Worm (Caenorhabditis elegans) whole organism, midembryonic: ENCODE measurements around the gene K12D9.1.

Experiments used
- T22C8.4 ChIP-seq: fragments of 200-800 bp; sonication (Bioruptor generic); IDR thresholded peaks from 2 replicates; pipeline ENCODE4 v1.3.6; 2022; ENCODE audit warnings: missing genetic modification characterization, missing compliant biosample characterization
- cog-1 ChIP-seq: sonication (generic microtip); optimal IDR thresholded peaks from 2 replicates; lab custom pipeline; 2016; ENCODE audit warnings: missing genetic modification characterization, missing compliant biosample characterization
- flt-1 ChIP-seq: fragments of 200-800 bp; sonication (Bioruptor generic); IDR thresholded peaks from 2 replicates; pipeline ENCODE4 v1.3.6; 2022; ENCODE audit warnings: missing genetic modification characterization, missing compliant biosample characterization
- klf-2 ChIP-seq: fragments of 200-800 bp; sonication (Bioruptor generic); conservative IDR thresholded peaks from 2 replicates; pipeline ENCODE4 v1.3.6; 2022; ENCODE audit warnings: missing genetic modification reagents, missing genetic modification characterization, missing compliant biosample characterization
- med-1 ChIP-seq: sonication (generic microtip); optimal IDR thresholded peaks from 2 replicates; lab custom pipeline; 2017; ENCODE audit warnings: missing genetic modification characterization, mild to moderate bottlenecking, missing compliant biosample characterization, antibody characterized with exemption, missing genetic modification reagents; ENCODE audit not compliant: insufficient read depth
- ref-1 ChIP-seq: fragments of 200-800 bp; sonication (Bioruptor generic); conservative IDR thresholded peaks from 2 replicates; pipeline ENCODE4 v1.3.6; 2022; ENCODE audit warnings: missing genetic modification reagents, missing genetic modification characterization, missing compliant biosample characterization
- tab-1 ChIP-seq: fragments of 200-800 bp; sonication (Bioruptor generic); IDR thresholded peaks from 2 replicates; pipeline ENCODE4 v1.3.6; 2022; ENCODE audit warnings: missing genetic modification characterization, missing compliant biosample characterization
- ztf-23 ChIP-seq: fragments of 200-800 bp; sonication (Bioruptor generic); IDR thresholded peaks from 2 replicates; pipeline ENCODE4 v1.3.6; 2022; ENCODE audit warnings: missing genetic modification reagents, missing genetic modification characterization, missing compliant biosample characterization
- ztf-29 ChIP-seq: fragments of 200-800 bp; sonication (Bioruptor generic); IDR thresholded peaks from 2 replicates; pipeline ENCODE4 v1.3.6; 2022; ENCODE audit warnings: missing genetic modification reagents, missing genetic modification characterization, missing compliant biosample characterization

Gene K12D9.1

ce11 chrV:3032343-3032742 is 18.1 kb downstream of the K12D9.1 start, which contains the start of gene irld-38:
Gene irld-38 (minus strand): TSS chrV:3032443.
- TF ChIP-seq T22C8.4 (GFP tag; lab: Robert Waterston, UW) = no peak
- no peak for TF ChIP-seq med-1
- TF ChIP-seq flt-1 (GFP tag; lab: Robert Waterston, UW) = no peak
- no peak for TF ChIP-seq ref-1 (GFP tag; lab: Robert Waterston, UW)
- TF ChIP-seq tab-1 = no peak

- TF ChIP-seq cog-1 (tag; lab: Kevin White, UChicago) (no peak), tab-1 (no peak), flt-1 (GFP tag; lab: Robert Waterston, UW) (no peak), ref-1 (GFP tag; lab: Robert Waterston, UW) (no peak), ztf-23 (GFP tag; lab: Robert Waterston, UW) (no peak), med-1 (no peak), ztf-29 (no peak), T22C8.4 (GFP tag; lab: Robert Waterston, UW) (no peak), klf-2 (GFP tag; lab: Robert Waterston, UW) (no peak)
Observed at ce11 chrV:3034236-3034635, 20.0 kb downstream of the K12D9.1 start, which contains the start of gene srw-8. Gene srw-8 (minus strand): TSS chrV:3034336.

- no peak for TF ChIP-seq med-1
- no peak for TF ChIP-seq tab-1
- no peak for TF ChIP-seq ref-1 (GFP tag; lab: Robert Waterston, UW)
- no peak for TF ChIP-seq ztf-29
- no peak for TF ChIP-seq T22C8.4 (GFP tag; lab: Robert Waterston, UW)
- no peak for TF ChIP-seq cog-1 (tag; lab: Kevin White, UChicago)
- no peak for TF ChIP-seq ztf-23 (GFP tag; lab: Robert Waterston, UW)
- no peak for TF ChIP-seq flt-1 (GFP tag; lab: Robert Waterston, UW)
- TF ChIP-seq klf-2 (GFP tag; lab: Robert Waterston, UW) = no peak
Observed at ce11 chrV:3038058-3038457, 23.8 kb downstream of the K12D9.1 start.

- no peak for TF ChIP-seq ref-1 (GFP tag; lab: Robert Waterston, UW)
- no peak for TF ChIP-seq med-1
- TF ChIP-seq tab-1 = no peak
- TF ChIP-seq klf-2 (GFP tag; lab: Robert Waterston, UW) = no peak
- no peak for TF ChIP-seq ztf-23 (GFP tag; lab: Robert Waterston, UW)
- TF ChIP-seq ztf-29 = no peak
- no peak for TF ChIP-seq flt-1 (GFP tag; lab: Robert Waterston, UW)
- TF ChIP-seq cog-1 (tag; lab: Kevin White, UChicago) = no peak
- TF ChIP-seq T22C8.4 (GFP tag; lab: Robert Waterston, UW) = no peak
Observed at ce11 chrV:3039282-3039681, 25.0 kb downstream of the K12D9.1 start, which contains the start of gene chpf-2. Gene chpf-2 (minus strand): TSS chrV:3039382.

- TF ChIP-seq flt-1 (GFP tag; lab: Robert Waterston, UW) (no peak), cog-1 (tag; lab: Kevin White, UChicago) (no peak), ztf-29 (no peak), ref-1 (GFP tag; lab: Robert Waterston, UW) (no peak), tab-1 (no peak), T22C8.4 (GFP tag; lab: Robert Waterston, UW) (no peak), med-1 (no peak), klf-2 (GFP tag; lab: Robert Waterston, UW) (no peak), ztf-23 (GFP tag; lab: Robert Waterston, UW) (no peak)
Observed at ce11 chrV:3040930-3041329, 26.6 kb downstream of the K12D9.1 start.

- TF ChIP-seq T22C8.4 (GFP tag; lab: Robert Waterston, UW) (no peak), med-1 (no peak), ref-1 (GFP tag; lab: Robert Waterston, UW) (no peak)
Observed at ce11 chrV:3044837-3045236, 30.6 kb downstream of the K12D9.1 start, which contains the start of gene F59D6.1. Gene F59D6.1 (plus strand): TSS chrV:3045137.

ce11 chrV:3046364-3046763 is 32.1 kb downstream of the K12D9.1 start:
- TF ChIP-seq klf-2 (GFP tag; lab: Robert Waterston, UW) (no peak), ref-1 (GFP tag; lab: Robert Waterston, UW) (no peak), tab-1 (no peak), flt-1 (GFP tag; lab: Robert Waterston, UW) (no peak), med-1 (no peak), T22C8.4 (GFP tag; lab: Robert Waterston, UW) (no peak), ztf-23 (GFP tag; lab: Robert Waterston, UW) (no peak), cog-1 (tag; lab: Kevin White, UChicago) (no peak), ztf-29 (no peak)

ce11 chrV:3054254-3054653 is 40.0 kb downstream of the K12D9.1 start, which contains the start of gene C50H11.8:
Gene C50H11.8 (plus strand): TSS chrV:3054554.
- TF ChIP-seq flt-1 (GFP tag; lab: Robert Waterston, UW) = no peak
- no peak for TF ChIP-seq klf-2 (GFP tag; lab: Robert Waterston, UW)
- TF ChIP-seq T22C8.4 (GFP tag; lab: Robert Waterston, UW) = no peak
- no peak for TF ChIP-seq ref-1 (GFP tag; lab: Robert Waterston, UW)
- no peak for TF ChIP-seq tab-1
- no peak for TF ChIP-seq ztf-23 (GFP tag; lab: Robert Waterston, UW)
- TF ChIP-seq ztf-29 = no peak

ce11 chrV:3058996-3059395 is 44.7 kb downstream of the K12D9.1 start, which contains the start of gene str-244:
Gene str-244 (minus strand): TSS chrV:3059096.
- TF ChIP-seq cog-1 (tag; lab: Kevin White, UChicago) (no peak), flt-1 (GFP tag; lab: Robert Waterston, UW) (no peak), klf-2 (GFP tag; lab: Robert Waterston, UW) (no peak), T22C8.4 (GFP tag; lab: Robert Waterston, UW) (no peak), ztf-23 (GFP tag; lab: Robert Waterston, UW) (no peak), med-1 (no peak), ztf-29 (no peak)

ce11 chrV:3062078-3062477 is 47.8 kb downstream of the K12D9.1 start, which contains the start of gene srt-15:
Gene srt-15 (minus strand): TSS chrV:3062178.
- TF ChIP-seq tab-1 = no peak
